Worm (Caenorhabditis elegans) whole organism, L1 larva: ENCODE measurements around the gene srz-25.

Experiments
- F16B12.6 ChIP-seq: fragments of 150-350 bp; optimal IDR thresholded peaks from 2 replicates; lab custom pipeline; 2014; ENCODE audit warnings: missing biosample characterization, missing genetic modification characterization
- ceh-88 ChIP-seq: fragments of 200-800 bp; sonication (Bioruptor generic); IDR thresholded peaks from 2 replicates; pipeline ENCODE4 v1.3.6; 2022; ENCODE audit warnings: missing genetic modification characterization, missing compliant biosample characterization
- nhr-20 ChIP-seq: sonication (generic microtip); optimal IDR thresholded peaks from 2 replicates; lab custom pipeline; 2016; ENCODE audit warnings: mild to moderate bottlenecking, missing genetic modification characterization, missing compliant biosample characterization
- nhr-237 ChIP-seq: fragments of 150-350 bp; optimal IDR thresholded peaks from 2 replicates; lab custom pipeline; 2014; ENCODE audit warnings: missing biosample characterization, missing genetic modification characterization
- sox-4 ChIP-seq: sonication (generic microtip); optimal IDR thresholded peaks from 2 replicates; lab custom pipeline; 2016; ENCODE audit warnings: missing genetic modification characterization, missing compliant biosample characterization
- unc-62 ChIP-seq: fragments of 150-350 bp; optimal IDR thresholded peaks from 2 replicates; lab custom pipeline; 2014; ENCODE audit warnings: missing biosample characterization, missing genetic modification reagents, missing genetic modification characterization
- zag-1 ChIP-seq: fragments of 150-350 bp; optimal IDR thresholded peaks from 2 replicates; lab custom pipeline; 2014; ENCODE audit warnings: missing biosample characterization, missing genetic modification characterization

- no peak for TF ChIP-seq unc-62
- no peak for TF ChIP-seq ceh-88
- TF ChIP-seq zag-1: no peak
- TF ChIP-seq F16B12.6: no peak
- TF ChIP-seq sox-4 (tag; lab: Kevin White, UChicago): no peak
- TF ChIP-seq nhr-237 (tag; lab: Kevin White, UChicago): no peak
- no peak for TF ChIP-seq nhr-20
Observed at ce11 chrV:17532686-17533085, 7.7 kb upstream of the srz-25 start, which contains the start of gene C18D4.3.
